Worm (Caenorhabditis elegans) whole organism, early embryonic: ENCODE results near the gene sumv-1.
A peak's percentile ranks its signal among the peaks of the same experiment; 100 is the strongest.

Experiments
- B0310.2 ChIP-seq: sonication (generic microtip); optimal IDR thresholded peaks from 2 replicates; lab custom pipeline; 2016; ENCODE audit warnings: mild to moderate bottlenecking, missing genetic modification characterization, missing compliant biosample characterization
- F13C5.2 ChIP-seq: sonication (generic microtip); optimal IDR thresholded peaks from 2 replicates; lab custom pipeline; 2017; ENCODE audit warnings: mild to moderate bottlenecking, missing genetic modification characterization, inconsistent platforms, missing compliant biosample characterization
- aly-1 ChIP-seq: sonication (generic microtip); optimal IDR thresholded peaks from 2 replicates; lab custom pipeline; 2016; ENCODE audit warnings: missing genetic modification characterization, missing compliant biosample characterization
- ama-1 ChIP-seq: fragments of 150-350 bp; optimal IDR thresholded peaks from 2 replicates; lab custom pipeline; 2014
- ceh-13 ChIP-seq: fragments of 200-800 bp; sonication (Bioruptor generic); optimal IDR thresholded peaks from 2 replicates; lab custom pipeline; 2018; ENCODE audit warnings: mild to moderate bottlenecking, missing genetic modification characterization, missing compliant biosample characterization
- ceh-36 ChIP-seq: sonication (generic microtip); optimal IDR thresholded peaks from 2 replicates; lab custom pipeline; 2016; ENCODE audit warnings: missing genetic modification characterization, inconsistent platforms, missing compliant biosample characterization
- ets-7 ChIP-seq: sonication (generic microtip); optimal IDR thresholded peaks from 2 replicates; lab custom pipeline; 2016; ENCODE audit warnings: missing genotype, missing genetic modification characterization, missing compliant biosample characterization
- flt-1 ChIP-seq: fragments of 200-800 bp; sonication (Bioruptor generic); IDR thresholded peaks from 2 replicates; pipeline ENCODE4 v1.3.6; 2022; ENCODE audit warnings: missing genetic modification characterization, missing compliant biosample characterization
- hmbx-1 ChIP-seq: sonication (generic microtip); optimal IDR thresholded peaks from 2 replicates; lab custom pipeline; 2016; ENCODE audit warnings: mild to moderate bottlenecking, missing genetic modification characterization, missing compliant biosample characterization
- hmg-4 ChIP-seq: fragments of 200-800 bp; sonication (Bioruptor generic); optimal IDR thresholded peaks from 2 replicates; lab custom pipeline; 2018; ENCODE audit warnings: mild to moderate bottlenecking, missing genetic modification characterization, missing compliant biosample characterization
- hnd-1 ChIP-seq: sonication (generic microtip); optimal IDR thresholded peaks from 2 replicates; lab custom pipeline; 2016; ENCODE audit warnings: missing genetic modification characterization, missing compliant biosample characterization
- pes-1 ChIP-seq: fragments of 200-800 bp; sonication (Bioruptor generic); IDR thresholded peaks from 2 replicates; pipeline ENCODE4 v1.3.6; 2022; ENCODE audit warnings: missing genetic modification reagents, missing genetic modification characterization, missing compliant biosample characterization
- scrt-1 ChIP-seq: fragments of 200-800 bp; sonication (Bioruptor generic); IDR thresholded peaks from 2 replicates; pipeline ENCODE4 v1.3.6; 2022; ENCODE audit warnings: missing genetic modification characterization, missing compliant biosample characterization
- sea-1 ChIP-seq: fragments of 200-800 bp; sonication (Bioruptor generic); conservative IDR thresholded peaks from 2 replicates; pipeline ENCODE4 v1.3.6; 2022; ENCODE audit warnings: missing genetic modification characterization, missing compliant biosample characterization
- tbx-11 ChIP-seq: fragments of 200-800 bp; sonication (Bioruptor generic); IDR thresholded peaks from 2 replicates; pipeline ENCODE4 v1.3.6; 2022; ENCODE audit warnings: missing genetic modification characterization, missing compliant biosample characterization
- tbx-37 ChIP-seq: fragments of 200-800 bp; sonication (Bioruptor generic); conservative IDR thresholded peaks from 2 replicates; pipeline ENCODE4 v1.3.6; 2022; ENCODE audit warnings: missing genetic modification reagents, missing genetic modification characterization, missing compliant biosample characterization
- tra-4 ChIP-seq: sonication (generic microtip); optimal IDR thresholded peaks from 2 replicates; lab custom pipeline; 2017; ENCODE audit warnings: missing genetic modification characterization, missing compliant biosample characterization

Gene sumv-1

ce11 chrIII:5248706-5249105, 5.3 kb downstream of the sumv-1 start:
- TF ChIP-seq pes-1 (GFP tag; lab: Robert Waterston, UW): no peak
- TF ChIP-seq ceh-36 (tag; lab: Kevin White, UChicago): peak; percentile 67

- no peak for TF ChIP-seq flt-1
- TF ChIP-seq sea-1 (GFP tag; lab: Robert Waterston, UW): no peak
- no peak for TF ChIP-seq tbx-37 (GFP tag; lab: Robert Waterston, UW)
- TF ChIP-seq aly-1 (tag; lab: Kevin White, UChicago): no peak
- TF ChIP-seq ama-1 (lab: Kevin White, UChicago): no peak
- no peak for TF ChIP-seq scrt-1
- TF ChIP-seq ets-7 (tag; lab: Kevin White, UChicago): no peak
- TF ChIP-seq B0310.2 (tag; lab: Kevin White, UChicago): no peak
- TF ChIP-seq pes-1 (GFP tag; lab: Robert Waterston, UW): no peak
- no peak for TF ChIP-seq hmg-4 (GFP tag; lab: Kevin White, UChicago)
- no peak for TF ChIP-seq ceh-13 (GFP tag; lab: Kevin White, UChicago)
- TF ChIP-seq hnd-1 (tag; lab: Kevin White, UChicago): no peak
- TF ChIP-seq F13C5.2: no peak
- TF ChIP-seq hmbx-1 (tag; lab: Kevin White, UChicago): no peak
- no peak for TF ChIP-seq tra-4
These were observed 8.9 kb downstream of the sumv-1 start for ce11 chrIII:5245067-5245466.

ce11 chrIII:5244539-5244938, 9.4 kb downstream of the sumv-1 start, which contains the start of gene cnd-1:
TSS of gene cnd-1 (minus strand) at chrIII:5244639.
- no peak for TF ChIP-seq ets-7 (tag; lab: Kevin White, UChicago)

- no peak for TF ChIP-seq ama-1 (lab: Kevin White, UChicago)
- TF ChIP-seq F13C5.2: no peak
- no peak for TF ChIP-seq scrt-1
- TF ChIP-seq ceh-13 (GFP tag; lab: Kevin White, UChicago): no peak
- no peak for TF ChIP-seq pes-1 (GFP tag; lab: Robert Waterston, UW)
These were observed 12.1 kb downstream of the sumv-1 start for ce11 chrIII:5241854-5242253.

ce11 chrIII:5236104-5236503, 17.9 kb downstream of the sumv-1 start, which contains the start of gene prx-10:
TSS of gene prx-10 (plus strand) at chrIII:5236404.
- TF ChIP-seq tbx-11 (GFP tag; lab: Robert Waterston, UW) (no peak), tbx-37 (GFP tag; lab: Robert Waterston, UW) (no peak), ama-1 (lab: Kevin White, UChicago) (no peak), ceh-36 (tag; lab: Kevin White, UChicago) (no peak), flt-1 (no peak), scrt-1 (no peak), F13C5.2 (no peak), hmg-4 (GFP tag; lab: Kevin White, UChicago) (no peak), ceh-13 (GFP tag; lab: Kevin White, UChicago) (no peak), B0310.2 (tag; lab: Kevin White, UChicago) (no peak), pes-1 (GFP tag; lab: Robert Waterston, UW) (no peak), aly-1 (tag; lab: Kevin White, UChicago) (no peak), tra-4 (no peak), ets-7 (tag; lab: Kevin White, UChicago) (no peak), hnd-1 (tag; lab: Kevin White, UChicago) (no peak)

ce11 chrIII:5234312-5234711, 19.7 kb downstream of the sumv-1 start, which contains the start of gene mrps-26:
TSS of gene mrps-26 (plus strand) at chrIII:5234612.
- TF ChIP-seq ets-7 (tag; lab: Kevin White, UChicago): no peak
- TF ChIP-seq pes-1 (GFP tag; lab: Robert Waterston, UW): no peak
- no peak for TF ChIP-seq aly-1 (tag; lab: Kevin White, UChicago)
- TF ChIP-seq hnd-1 (tag; lab: Kevin White, UChicago): no peak
- TF ChIP-seq scrt-1: no peak
- no peak for TF ChIP-seq tbx-37 (GFP tag; lab: Robert Waterston, UW)
- no peak for TF ChIP-seq flt-1
- TF ChIP-seq hmbx-1 (tag; lab: Kevin White, UChicago): no peak
- no peak for TF ChIP-seq ama-1 (lab: Kevin White, UChicago)
- no peak for TF ChIP-seq tbx-11 (GFP tag; lab: Robert Waterston, UW)
- TF ChIP-seq tra-4: no peak
- TF ChIP-seq sea-1 (GFP tag; lab: Robert Waterston, UW): no peak
- TF ChIP-seq F13C5.2: no peak
- no peak for TF ChIP-seq B0310.2 (tag; lab: Kevin White, UChicago)
- TF ChIP-seq ceh-36 (tag; lab: Kevin White, UChicago): no peak
- no peak for TF ChIP-seq ceh-13 (GFP tag; lab: Kevin White, UChicago)
- no peak for TF ChIP-seq hmg-4 (GFP tag; lab: Kevin White, UChicago)

ce11 chrIII:5233140-5233539, 20.8 kb downstream of the sumv-1 start:
- TF ChIP-seq tra-4 (no peak), pes-1 (GFP tag; lab: Robert Waterston, UW) (no peak), ceh-13 (GFP tag; lab: Kevin White, UChicago) (no peak), hmg-4 (GFP tag; lab: Kevin White, UChicago) (no peak), tbx-11 (GFP tag; lab: Robert Waterston, UW) (no peak), B0310.2 (tag; lab: Kevin White, UChicago) (no peak), hmbx-1 (tag; lab: Kevin White, UChicago) (no peak)

ce11 chrIII:5230415-5230814, 23.6 kb downstream of the sumv-1 start, which contains the start of gene prmt-5:
TSS of gene prmt-5 (plus strand) at chrIII:5230555.
- no peak for TF ChIP-seq ceh-36 (tag; lab: Kevin White, UChicago)
- TF ChIP-seq hmbx-1 (tag; lab: Kevin White, UChicago): no peak
- TF ChIP-seq tra-4: no peak
- TF ChIP-seq ets-7 (tag; lab: Kevin White, UChicago): no peak
- no peak for TF ChIP-seq flt-1
- no peak for TF ChIP-seq aly-1 (tag; lab: Kevin White, UChicago)
- no peak for TF ChIP-seq F13C5.2
- no peak for TF ChIP-seq hmg-4 (GFP tag; lab: Kevin White, UChicago)
- no peak for TF ChIP-seq pes-1 (GFP tag; lab: Robert Waterston, UW)
- TF ChIP-seq B0310.2 (tag; lab: Kevin White, UChicago): no peak
